Fruit fly (Drosophila melanogaster): ENCODE data around the gene CG33325.

CG33325 gene

DNA sequence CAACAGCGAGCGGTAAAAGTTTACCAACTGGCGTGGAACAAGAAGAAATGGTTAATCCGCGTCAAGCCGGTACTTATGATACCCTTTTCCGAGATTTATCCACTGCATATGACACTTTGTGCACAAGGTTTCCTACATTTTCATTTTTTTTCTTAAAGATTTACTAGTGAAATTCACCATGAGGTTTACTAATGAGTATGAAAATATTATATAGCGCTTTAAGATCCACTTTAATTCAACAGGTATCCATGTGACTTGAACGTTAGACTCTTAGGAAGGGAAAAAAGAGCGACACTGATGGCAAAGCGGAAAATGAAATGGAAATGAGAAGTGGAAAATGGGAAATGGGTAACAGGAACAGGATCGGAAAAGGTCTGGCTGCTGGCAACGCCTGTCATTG is 41.2 kb downstream of the CG33325 start:
- no peak for TF ChIP-seq noc (tag; optimal IDR thresholded peaks at IDR 0.05)

DNA sequence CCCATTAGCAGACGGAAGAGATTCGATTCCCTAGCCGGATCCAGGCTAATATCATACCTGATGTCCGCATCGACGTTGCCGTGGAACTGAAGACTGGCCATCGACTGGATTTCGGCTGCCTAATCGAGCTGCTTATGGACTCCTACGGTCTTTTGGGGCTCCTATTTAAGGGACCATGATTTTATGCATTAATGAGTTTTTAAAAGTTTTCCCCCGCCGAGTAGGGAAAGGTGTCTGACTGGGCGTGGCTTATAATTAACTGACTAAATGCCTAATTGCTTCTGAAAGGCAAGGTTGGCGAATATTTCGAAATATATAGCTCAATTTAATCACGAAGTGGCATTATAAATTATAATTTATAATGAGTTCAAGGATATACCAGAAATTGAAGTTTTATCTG is 44.1 kb downstream of the CG33325 start, which contains the start of gene Or85e:
Gene Or85e, minus strand, starts transcription at position 101 of the 400 bp plus-strand sequence.
- TF ChIP-seq noc (tag; optimal IDR thresholded peaks at IDR 0.05) = no peak
